Fruit fly (Drosophila melanogaster): ENCODE data around the gene comt.

comt gene

dm6 chrX:13272676-13273233 is 13.9 kb downstream of the comt start (continued):
- TF ChIP-seq CG17328 (GFP tag; IDR thresholded peaks at IDR 0.05) (0 out of 2 replicates have a peak, but pooled peaks have one; percentile 24), gem (tag; optimal IDR thresholded peaks at IDR 0.05) (peak; percentile 50), unpg (GFP tag; optimal IDR thresholded peaks at IDR 0.05) (peak; percentile 32)

DNA sequence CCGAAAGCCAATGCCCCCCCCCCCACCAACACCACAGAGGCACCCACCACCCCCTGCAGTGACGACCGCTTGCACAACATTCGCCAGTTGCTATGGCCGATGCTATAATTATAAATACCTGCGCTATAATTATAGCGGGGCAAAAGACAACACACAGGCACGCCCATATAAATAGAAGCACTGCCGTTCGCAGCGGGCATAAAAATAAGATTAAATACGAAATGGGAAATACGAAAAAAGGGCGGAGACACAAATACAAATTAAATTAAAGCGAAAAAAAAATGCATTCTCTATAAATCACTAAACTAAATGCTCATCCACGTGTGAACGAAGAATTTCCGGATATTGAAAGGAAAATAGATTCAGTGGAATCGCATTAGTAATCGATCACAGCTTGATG is 14.6 kb downstream of the comt start:
- no peak for TF ChIP-seq fru (optimal IDR thresholded peaks at IDR 0.05)
- TF ChIP-seq Myb (GFP tag; optimal IDR thresholded peaks at IDR 0.05), result no peak
- no peak for TF ChIP-seq eve (GFP tag; optimal IDR thresholded peaks at IDR 0.05)
- peak; percentile 27; the same call in 1 of the 3 replicates for TF ChIP-seq row (GFP tag; IDR thresholded peaks at IDR 0.05)
- TF ChIP-seq p53 (GFP tag; optimal IDR thresholded peaks at IDR 0.05), result no peak
- no peak for TF ChIP-seq croc (GFP tag; conservative IDR thresholded peaks at IDR 0.05)
- TF ChIP-seq CG10147 (GFP tag; optimal IDR thresholded peaks at IDR 0.05), result no peak
- TF ChIP-seq CG15269 (tag; optimal IDR thresholded peaks at IDR 0.05), result no peak
- TF ChIP-seq bowl (GFP tag; IDR thresholded peaks at IDR 0.05), result no peak
- no peak for TF ChIP-seq CG6254 (GFP tag; optimal IDR thresholded peaks at IDR 0.05)
- peak; percentile 15 for TF ChIP-seq NfI (GFP tag; optimal IDR thresholded peaks at IDR 0.05)
- no peak for TF ChIP-seq CG10979 (tag; optimal IDR thresholded peaks at IDR 0.05)
- TF ChIP-seq Bgb (GFP tag; IDR thresholded peaks at IDR 0.05; ENCODE audit: partially characterized antibody), result no peak
- no peak for TF ChIP-seq CkIIα-i1 (GFP tag; IDR thresholded peaks at IDR 0.05)
- TF ChIP-seq CG18599 (GFP tag; optimal IDR thresholded peaks at IDR 0.05), result no peak
- TF ChIP-seq CG9727 (GFP tag; optimal IDR thresholded peaks at IDR 0.05), result no peak
- TF ChIP-seq Opbp (GFP tag; IDR thresholded peaks at IDR 0.05; ENCODE audit: partially characterized antibody), result no peak
- peak; percentile 13 for TF ChIP-seq Xbp1 (GFP tag; optimal IDR thresholded peaks at IDR 0.05)
- no peak for TF ChIP-seq BEAF-32 (GFP tag; optimal IDR thresholded peaks at IDR 0.05)
- TF ChIP-seq NK7.1 (GFP tag; optimal IDR thresholded peaks at IDR 0.05), result no peak
- no peak for TF ChIP-seq cwo (GFP tag; optimal IDR thresholded peaks at IDR 0.05)
- 0 out of 2 replicates have a peak, but pooled peaks have one; percentile 36 for TF ChIP-seq vvl (GFP tag; IDR thresholded peaks at IDR 0.05)
- no peak for TF ChIP-seq CG7839 (tag; optimal IDR thresholded peaks at IDR 0.05)
- no peak for TF ChIP-seq run (tag; optimal IDR thresholded peaks at IDR 0.05)
- no peak for TF ChIP-seq CG11504 (tag; optimal IDR thresholded peaks at IDR 0.05)
- no peak; the same call in 1 of the 2 replicates for TF ChIP-seq NFAT (GFP tag; IDR thresholded peaks at IDR 0.05)
- no peak for TF ChIP-seq lab (GFP tag; optimal IDR thresholded peaks at IDR 0.05)
- no peak for TF ChIP-seq tup (GFP tag; optimal IDR thresholded peaks at IDR 0.05)
- TF ChIP-seq Pdp1 (GFP tag; optimal IDR thresholded peaks at IDR 0.05), result peak in 1 of 2 experiments; percentile 20
- 0 out of 2 replicates have a peak, but pooled peaks have one; percentile 11 for TF ChIP-seq sob (GFP tag; IDR thresholded peaks at IDR 0.05)
- TF ChIP-seq Sox102F (GFP tag; optimal IDR thresholded peaks at IDR 0.05), result peak; percentile 26
- no peak for TF ChIP-seq cas (GFP tag; IDR thresholded peaks at IDR 0.05)
- TF ChIP-seq lilli (GFP tag; optimal IDR thresholded peaks at IDR 0.05), result peak; percentile 5
- no peak for TF ChIP-seq CG42726 (GFP tag; IDR thresholded peaks at IDR 0.05; ENCODE audit: partially characterized antibody)
- no peak for TF ChIP-seq CG3281 (GFP tag; optimal IDR thresholded peaks at IDR 0.05)
- TF ChIP-seq wor (GFP tag; IDR thresholded peaks at IDR 0.05), result no peak
- no peak for TF ChIP-seq wek (GFP tag; optimal IDR thresholded peaks at IDR 0.05)
- TF ChIP-seq hbn (GFP tag; IDR thresholded peaks at IDR 0.05; ENCODE audit: partially characterized antibody), result no peak
- no peak for TF ChIP-seq CG7556 (GFP tag; optimal IDR thresholded peaks at IDR 0.05)
- TF ChIP-seq CG12104 (GFP tag; optimal IDR thresholded peaks at IDR 0.05), result no peak
- no peak for TF ChIP-seq CG18011 (GFP tag; optimal IDR thresholded peaks at IDR 0.05)
- TF ChIP-seq ttk (GFP tag; IDR thresholded peaks at IDR 0.05), result peak; percentile 36; the same call in 1 of the 2 replicates
- TF ChIP-seq Dek (tag; optimal IDR thresholded peaks at IDR 0.05), result no peak
- no peak for TF ChIP-seq CG4854 (GFP tag; optimal IDR thresholded peaks at IDR 0.05)
- peak; percentile 55 for TF ChIP-seq crol (GFP tag; IDR thresholded peaks at IDR 0.05)
